Comparison of ENCODE assay signal across 1 fruit fly cellular context in genomic region chrX:19361406-19361859, dm6.
TF ChIP-seq lines count a peak whose summit lies in the region.

No protein-coding gene starts in this region.

TF ChIP-seq in whole organism, embryonic, 481 proteins besides CTCF, POLR2A, EP300 and RAD21 (continued from another document):
- TF ChIP-seq hth (optimal IDR thresholded peaks at IDR 0.05; lab: Kevin White, UChicago), result no peak
- peak; percentile 35 for TF ChIP-seq org-1 (GFP tag; optimal IDR thresholded peaks at IDR 0.05; lab: Kevin White, UChicago)
- peak; percentile 13 for TF ChIP-seq scrt (GFP tag; optimal IDR thresholded peaks at IDR 0.05; lab: Kevin White, UChicago)
- TF ChIP-seq sna (GFP tag; IDR thresholded peaks at IDR 0.05; lab: Robert Waterston, UW; ENCODE audit: partially characterized antibody), result no peak
- no peak for TF ChIP-seq Ravus (GFP tag; IDR thresholded peaks at IDR 0.05; lab: Robert Waterston, UW)
- TF ChIP-seq ap (GFP tag; IDR thresholded peaks at IDR 0.05; lab: Robert Waterston, UW), result no peak
- peak; percentile 37 for TF ChIP-seq E2f1 (GFP tag; IDR thresholded peaks at IDR 0.05; lab: Robert Waterston, UW)
- TF ChIP-seq gsb (GFP tag; IDR thresholded peaks at IDR 0.05; lab: Robert Waterston, UW), result no peak
- peak; percentile 2 for TF ChIP-seq CG17802 (tag; optimal IDR thresholded peaks at IDR 0.05; lab: Kevin White, UChicago)
- no peak for TF ChIP-seq inv (GFP tag; IDR thresholded peaks at IDR 0.05; lab: Robert Waterston, UW; ENCODE audit: partially characterized antibody)
- TF ChIP-seq CG4820 (GFP tag; optimal IDR thresholded peaks at IDR 0.05; lab: Kevin White, UChicago), result peak; percentile 13
- TF ChIP-seq nerfin-1 (tag; optimal IDR thresholded peaks at IDR 0.05; lab: Kevin White, UChicago), result no peak
- no peak for TF ChIP-seq tup (GFP tag; optimal IDR thresholded peaks at IDR 0.05; lab: Kevin White, UChicago)
- no peak for TF ChIP-seq CG5953 (GFP tag; IDR thresholded peaks at IDR 0.05; lab: Robert Waterston, UW)
- TF ChIP-seq shn (GFP tag; optimal IDR thresholded peaks at IDR 0.05; lab: Kevin White, UChicago), result peak; percentile 59
- peak; percentile 52 for TF ChIP-seq Ssrp (tag; optimal IDR thresholded peaks at IDR 0.05; lab: Kevin White, UChicago)
- TF ChIP-seq CG8765 (GFP tag; IDR thresholded peaks at IDR 0.05; lab: Robert Waterston, UW), result no peak
- no peak for TF ChIP-seq lilli (GFP tag; optimal IDR thresholded peaks at IDR 0.05; lab: Kevin White, UChicago)
